Worm (Caenorhabditis elegans) whole organism, L2 larva: ENCODE data around the gene ZK354.8.

Source experiments
- C34F6.9 ChIP-seq: fragments of 150-350 bp; optimal IDR thresholded peaks from 2 replicates; lab custom pipeline; 2014; ENCODE audit warnings: missing biosample characterization, missing genetic modification characterization
- F13H6.1 ChIP-seq: sonication (generic microtip); optimal IDR thresholded peaks from 2 replicates; lab custom pipeline; 2016; ENCODE audit warnings: missing genetic modification characterization, missing compliant biosample characterization
- R02D3.7 ChIP-seq: fragments of 150-350 bp; optimal IDR thresholded peaks from 2 replicates; lab custom pipeline; 2014; ENCODE audit warnings: missing biosample characterization, missing genetic modification characterization
- alr-1 ChIP-seq: fragments of 150-350 bp; optimal IDR thresholded peaks from 2 replicates; lab custom pipeline; 2014; ENCODE audit warnings: missing biosample characterization, missing genetic modification characterization
- aly-2 ChIP-seq: fragments of 150-350 bp; optimal IDR thresholded peaks from 2 replicates; lab custom pipeline; 2014; ENCODE audit warnings: missing biosample characterization, missing genetic modification characterization
- ama-1 ChIP-seq: fragments of 150-350 bp; optimal IDR thresholded peaks from 2 replicates; lab custom pipeline; 2018; ENCODE audit warnings: inconsistent platforms
- blmp-1 ChIP-seq: sonication (generic microtip); optimal IDR thresholded peaks from 2 replicates; lab custom pipeline; 2017; ENCODE audit warnings: missing genetic modification characterization, mild to moderate bottlenecking, missing compliant biosample characterization, antibody characterized with exemption, moderate library complexity; ENCODE audit not compliant: insufficient read depth
- ceh-16 ChIP-seq: fragments of 150-350 bp; optimal IDR thresholded peaks from 2 replicates; lab custom pipeline; 2014; ENCODE audit warnings: missing biosample characterization, missing genetic modification characterization
- ceh-82 ChIP-seq: fragments of 150-350 bp; optimal IDR thresholded peaks from 2 replicates; lab custom pipeline; 2014; ENCODE audit warnings: missing biosample characterization, missing genetic modification characterization
- crh-2 ChIP-seq: sonication (generic microtip); optimal IDR thresholded peaks from 2 replicates; lab custom pipeline; 2017; ENCODE audit warnings: missing biosample characterization, missing genetic modification characterization
- dmd-4 ChIP-seq: sonication (generic microtip); optimal IDR thresholded peaks from 2 replicates; lab custom pipeline; 2017; ENCODE audit warnings: missing biosample characterization, missing genetic modification characterization
- elt-1 ChIP-seq: fragments of 150-350 bp; optimal IDR thresholded peaks from 2 replicates; lab custom pipeline; 2014; ENCODE audit warnings: missing biosample characterization, missing genetic modification characterization
- elt-3 ChIP-seq: sonication (generic microtip); optimal IDR thresholded peaks from 2 replicates; lab custom pipeline; 2017; ENCODE audit warnings: missing biosample characterization, missing genetic modification characterization
- fos-1 ChIP-seq: fragments of 150-350 bp; optimal IDR thresholded peaks from 2 replicates; lab custom pipeline; 2014; ENCODE audit warnings: missing biosample characterization, missing genetic modification characterization
- gmeb-1 ChIP-seq: fragments of 150-350 bp; optimal IDR thresholded peaks from 2 replicates; lab custom pipeline; 2014; ENCODE audit warnings: missing biosample characterization, missing genetic modification characterization
- lin-11 ChIP-seq: fragments of 150-350 bp; sonication (generic microtip); optimal IDR thresholded peaks from 2 replicates; lab custom pipeline; 2014; ENCODE audit warnings: missing biosample characterization, missing genetic modification characterization, inconsistent platforms, mixed read lengths
- lin-13 ChIP-seq: fragments of 150-350 bp; optimal IDR thresholded peaks from 2 replicates; lab custom pipeline; 2014; ENCODE audit warnings: missing biosample characterization, missing genetic modification reagents, missing genetic modification characterization
- lsy-2 ChIP-seq, 2 experiments: fragments of 150-350 bp in 1 of 2; sonication (generic microtip) in 1 of 2; optimal IDR thresholded peaks; 2 replicates each; lab custom pipeline; 2014 to 2017; ENCODE audit warnings: missing biosample characterization in 2 of 2, missing genetic modification characterization in 2 of 2
- mab-5 ChIP-seq: fragments of 150-350 bp; optimal IDR thresholded peaks from 2 replicates; lab custom pipeline; 2014; ENCODE audit warnings: missing biosample characterization, missing genetic modification characterization
- mbf-1 ChIP-seq: sonication (generic microtip); optimal IDR thresholded peaks from 2 replicates; lab custom pipeline; 2017; ENCODE audit warnings: missing biosample characterization, missing genetic modification characterization
- mdl-1 ChIP-seq, 2 experiments: fragments of 150-350 bp in 1 of 2; sonication (generic microtip) in 1 of 2; optimal IDR thresholded peaks; 2 replicates each; lab custom pipeline; 2017; ENCODE audit warnings: missing biosample characterization in 2 of 2, missing genetic modification characterization in 2 of 2
- nhr-10 ChIP-seq: sonication (generic microtip); optimal IDR thresholded peaks from 2 replicates; lab custom pipeline; 2017; ENCODE audit warnings: missing biosample characterization, missing genetic modification characterization
- nhr-129 ChIP-seq: fragments of 150-350 bp; optimal IDR thresholded peaks from 2 replicates; lab custom pipeline; 2014; ENCODE audit warnings: missing biosample characterization, missing genetic modification characterization
- nhr-21 ChIP-seq: fragments of 150-350 bp; optimal IDR thresholded peaks from 2 replicates; lab custom pipeline; 2014; ENCODE audit warnings: missing biosample characterization, missing genetic modification characterization
- nhr-23 ChIP-seq: fragments of 150-350 bp; optimal IDR thresholded peaks from 2 replicates; lab custom pipeline; 2014; ENCODE audit warnings: missing biosample characterization, missing genetic modification reagents, missing genetic modification characterization
- nhr-237 ChIP-seq: fragments of 150-350 bp; optimal IDR thresholded peaks from 2 replicates; lab custom pipeline; 2014; ENCODE audit warnings: missing biosample characterization, missing genetic modification characterization
- nhr-25 ChIP-seq: fragments of 150-350 bp; sonication (generic microtip); optimal IDR thresholded peaks from 3 replicates; lab custom pipeline; 2014; ENCODE audit warnings: missing biosample characterization, missing genetic modification characterization
- nhr-6 ChIP-seq: fragments of 150-350 bp; optimal IDR thresholded peaks from 2 replicates; lab custom pipeline; 2014; ENCODE audit warnings: missing biosample characterization, missing genetic modification characterization
- skn-1 ChIP-seq: sonication (generic microtip); optimal IDR thresholded peaks from 2 replicates; lab custom pipeline; 2017; ENCODE audit warnings: missing biosample characterization, missing genetic modification characterization
- sma-3 ChIP-seq: sonication (generic microtip); optimal IDR thresholded peaks from 2 replicates; lab custom pipeline; 2016; ENCODE audit warnings: missing genetic modification reagents, missing genetic modification characterization, missing compliant biosample characterization
- sma-9 ChIP-seq, 2 experiments: fragments of 150-350 bp in 1 of 2; sonication (generic microtip) in 1 of 2; optimal IDR thresholded peaks; 2 replicates each; lab custom pipeline; 2014 to 2016; ENCODE audit warnings: missing genetic modification characterization in 2 of 2, mild to moderate bottlenecking in 1 of 2, missing biosample characterization in 1 of 2, missing compliant biosample characterization in 1 of 2, missing genetic modification reagents in 1 of 2, moderate library complexity in 1 of 2
- snpc-4 ChIP-seq: fragments of 150-350 bp; optimal IDR thresholded peaks from 2 replicates; lab custom pipeline; 2014; ENCODE audit warnings: missing biosample characterization, missing genetic modification characterization
- unc-39 ChIP-seq: fragments of 150-350 bp; optimal IDR thresholded peaks from 2 replicates; lab custom pipeline; 2014; ENCODE audit warnings: missing biosample characterization, missing genetic modification characterization
- unc-55 ChIP-seq: fragments of 150-350 bp; sonication (generic microtip); optimal IDR thresholded peaks from 3 replicates; lab custom pipeline; 2014; ENCODE audit warnings: missing biosample characterization, missing genetic modification reagents, missing genetic modification characterization
- unc-62 ChIP-seq: fragments of 150-350 bp; optimal IDR thresholded peaks from 2 replicates; lab custom pipeline; 2014; ENCODE audit warnings: missing biosample characterization, missing genetic modification reagents, missing genetic modification characterization
- zag-1 ChIP-seq: fragments of 150-350 bp; optimal IDR thresholded peaks from 2 replicates; lab custom pipeline; 2014; ENCODE audit warnings: missing biosample characterization, missing genetic modification characterization
- ztf-1 ChIP-seq: fragments of 200-800 bp; sonication (Bioruptor generic); conservative IDR thresholded peaks from 2 replicates; pipeline ENCODE4 v1.3.6; 2022; ENCODE audit warnings: missing genetic modification characterization, missing compliant biosample characterization

ZK354.8 gene

DNA sequence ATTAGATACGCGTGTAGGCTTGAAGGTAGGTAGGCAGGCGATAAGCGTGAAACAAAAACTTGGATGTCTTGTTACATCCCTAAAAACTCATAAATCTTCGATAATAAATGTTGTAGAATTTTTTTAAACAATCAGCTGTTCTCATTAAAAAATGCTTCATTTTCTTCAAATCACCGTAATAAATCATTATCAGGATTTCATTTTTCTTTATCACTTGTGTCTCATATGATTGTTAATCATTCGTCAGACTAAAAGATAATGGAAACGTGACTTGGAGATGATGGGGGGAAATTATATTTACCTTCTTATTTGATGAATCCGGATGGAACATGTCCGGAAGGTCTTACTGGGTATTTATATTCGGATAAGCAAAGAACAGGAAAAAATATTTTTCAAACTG lies 27.5 kb upstream of the ZK354.8 start:
- TF ChIP-seq nhr-25 (tag; lab: Kevin White, UChicago), result peak; percentile 1
- TF ChIP-seq sma-3 (GFP tag; lab: Kevin White, UChicago), result peak; percentile 4
- TF ChIP-seq blmp-1 (tag; lab: Kevin White, UChicago), result peak; percentile 59
- TF ChIP-seq elt-3 (tag; lab: Kevin White, UChicago), result no peak
- peak; percentile 33 for TF ChIP-seq nhr-21 (tag; lab: Kevin White, UChicago)

DNA sequence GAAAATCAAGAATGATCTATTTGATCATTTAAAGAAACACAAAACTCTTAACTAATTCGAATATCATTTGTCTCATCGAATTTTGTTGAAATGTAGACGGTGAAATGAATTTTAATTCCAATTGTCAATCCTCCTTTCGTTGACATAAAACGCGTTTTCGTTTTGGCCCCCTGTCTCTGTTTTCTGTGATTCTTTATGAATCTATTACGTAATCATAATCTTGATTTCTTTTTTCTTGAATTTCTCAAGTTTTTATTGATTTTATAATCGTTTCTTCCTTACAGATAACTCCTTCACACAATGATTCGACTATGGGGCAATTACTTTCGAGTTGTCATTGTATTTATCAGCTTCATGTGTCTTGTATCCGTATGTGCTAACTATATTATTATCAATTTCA lies 26.2 kb upstream of the ZK354.8 start, which contains the start of gene Y4C6B.3:
Gene Y4C6B.3 (plus strand): TSS at position 301 of the 400 bp plus-strand sequence.
- no peak for TF ChIP-seq nhr-25 (tag; lab: Kevin White, UChicago)
- TF ChIP-seq lsy-2 (tag; optimal IDR thresholded peaks at IDR 0.05; lab: Kevin White, UChicago), result no peak
- TF ChIP-seq, all 48 proteins: peak for 0

DNA sequence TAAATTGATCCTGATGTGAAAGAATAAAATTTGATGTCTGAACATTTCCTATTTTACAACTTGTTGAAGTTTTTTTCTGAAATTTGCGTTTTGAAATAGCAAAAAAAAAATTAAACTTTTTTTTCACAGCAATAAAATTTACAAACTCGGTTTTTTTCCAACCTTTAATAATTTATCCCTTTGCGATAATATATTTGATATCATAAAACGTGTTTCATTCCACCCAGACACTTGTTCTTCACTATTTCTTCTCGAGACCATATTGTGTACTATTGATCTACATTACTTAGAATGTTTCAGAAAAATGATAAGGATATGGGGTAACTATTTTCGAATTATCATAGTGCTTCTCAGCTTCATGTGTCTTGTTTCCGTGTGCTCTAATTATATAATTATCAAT lies 20.2 kb upstream of the ZK354.8 start, which contains the start of gene Y4C6B.4:
Gene Y4C6B.4 (plus strand): TSS at position 301 of the 400 bp plus-strand sequence.
- TF ChIP-seq skn-1 (tag; lab: Kevin White, UChicago), result no peak
- TF ChIP-seq unc-62 (GFP tag; lab: Kevin White, UChicago), result no peak
- TF ChIP-seq alr-1 (tag; lab: Kevin White, UChicago), result no peak
- no peak for TF ChIP-seq nhr-129 (tag; lab: Kevin White, UChicago)
- TF ChIP-seq gmeb-1 (tag; lab: Kevin White, UChicago), result no peak
- TF ChIP-seq ceh-16 (tag; lab: Kevin White, UChicago), result no peak
- TF ChIP-seq zag-1 (tag; lab: Kevin White, UChicago), result no peak
- TF ChIP-seq mbf-1 (tag; lab: Kevin White, UChicago), result no peak
- TF ChIP-seq F13H6.1 (tag; lab: Kevin White, UChicago), result no peak
- TF ChIP-seq ztf-1 (GFP tag; lab: Robert Waterston, UW), result no peak
- no peak for TF ChIP-seq nhr-25 (tag; lab: Kevin White, UChicago)
- no peak for TF ChIP-seq nhr-6 (tag; lab: Kevin White, UChicago)
- no peak for TF ChIP-seq elt-1 (tag; lab: Kevin White, UChicago)
- TF ChIP-seq aly-2 (tag; lab: Kevin White, UChicago), result no peak
- TF ChIP-seq unc-39 (tag; lab: Kevin White, UChicago), result no peak

DNA sequence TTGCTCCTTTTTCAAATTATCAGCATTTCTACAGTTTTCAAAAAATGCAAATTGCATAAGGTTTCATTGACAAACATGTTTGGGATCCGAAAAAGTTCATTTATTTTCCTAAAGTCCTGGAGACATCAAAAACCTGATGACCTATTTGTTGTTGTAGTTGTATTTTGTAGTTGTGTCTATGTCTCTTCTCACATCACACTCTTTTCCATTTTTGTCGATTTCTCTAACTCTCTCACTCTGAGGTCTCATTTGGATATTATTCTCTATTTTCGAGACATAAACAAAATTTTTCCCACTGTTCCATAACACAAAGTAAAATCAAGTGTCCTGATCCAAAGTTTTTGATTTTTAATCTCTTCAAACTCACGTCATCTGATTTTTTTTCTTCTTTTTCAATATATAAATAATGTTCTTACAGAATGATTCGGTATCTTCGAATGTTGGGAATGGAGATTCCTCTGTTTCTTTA lies 12.9 kb upstream of the ZK354.8 start, which contains the start of gene slc-46A:
Gene slc-46A (plus strand): TSS at position 419 of the 469 bp plus-strand sequence.
- peak; percentile 48 for TF ChIP-seq C34F6.9 (tag; lab: Kevin White, UChicago)
- TF ChIP-seq sma-9 (GFP tag; optimal IDR thresholded peaks at IDR 0.05; lab: Kevin White, UChicago), result peak; percentile 12
- no peak for TF ChIP-seq sma-9 (tag; optimal IDR thresholded peaks at IDR 0.05; lab: Kevin White, UChicago)
- TF ChIP-seq unc-55 (GFP tag; lab: Kevin White, UChicago), result peak; percentile 26
- TF ChIP-seq lin-13 (GFP tag; lab: Kevin White, UChicago), result no peak
- no peak for TF ChIP-seq nhr-21 (tag; lab: Kevin White, UChicago)
- TF ChIP-seq snpc-4 (tag; lab: Kevin White, UChicago), result peak; percentile 20
- no peak for TF ChIP-seq nhr-129 (tag; lab: Kevin White, UChicago)
- TF ChIP-seq, all 48 proteins: peak for 4

DNA sequence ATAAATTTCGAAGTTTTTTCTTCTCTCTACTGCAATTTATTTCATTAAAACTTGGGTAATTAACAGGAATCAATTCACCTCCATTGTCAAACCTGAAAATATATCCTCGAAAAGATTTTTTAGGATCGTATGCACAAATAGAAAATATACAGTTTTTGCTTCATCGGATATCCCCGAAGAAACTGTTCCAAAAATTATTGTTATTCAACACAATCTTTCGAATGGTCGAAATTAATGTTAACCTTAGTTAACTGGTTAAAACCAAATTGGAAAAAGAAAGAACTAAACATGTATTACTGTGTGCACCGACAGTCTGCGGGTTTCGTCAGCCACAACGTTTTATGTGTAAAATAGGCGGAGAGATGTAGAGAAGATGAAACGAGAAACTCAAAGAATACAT lies 11.2 kb upstream of the ZK354.8 start:
- TF ChIP-seq lin-13 (GFP tag; lab: Kevin White, UChicago) (no peak), nhr-21 (tag; lab: Kevin White, UChicago) (peak; percentile 16), mdl-1 (tag; optimal IDR thresholded peaks at IDR 0.05; lab: Kevin White, UChicago) (no peak), F13H6.1 (tag; lab: Kevin White, UChicago) (peak; percentile 5), nhr-237 (tag; lab: Kevin White, UChicago) (no peak), zag-1 (tag; lab: Kevin White, UChicago) (no peak), nhr-23 (tag; lab: Kevin White, UChicago) (no peak), sma-9 (GFP tag; optimal IDR thresholded peaks at IDR 0.05; lab: Kevin White, UChicago) (peak; percentile 27), sma-9 (tag; optimal IDR thresholded peaks at IDR 0.05; lab: Kevin White, UChicago) (no peak), ama-1 (lab: Kevin White, UChicago) (peak; percentile 87), unc-62 (GFP tag; lab: Kevin White, UChicago) (no peak), elt-3 (tag; lab: Kevin White, UChicago) (no peak), dmd-4 (tag; lab: Kevin White, UChicago) (no peak), snpc-4 (tag; lab: Kevin White, UChicago) (peak; percentile 95), ceh-82 (tag; lab: Kevin White, UChicago) (no peak), ceh-16 (tag; lab: Kevin White, UChicago) (no peak), nhr-6 (tag; lab: Kevin White, UChicago) (peak; percentile 27), R02D3.7 (tag; lab: Kevin White, UChicago) (no peak), sma-3 (GFP tag; lab: Kevin White, UChicago) (peak; percentile 63), crh-2 (peak; percentile 25), aly-2 (tag; lab: Kevin White, UChicago) (no peak), lin-11 (tag; lab: Kevin White, UChicago) (no peak), fos-1 (peak; percentile 2), nhr-10 (no peak), gmeb-1 (tag; lab: Kevin White, UChicago) (peak; percentile 58), mab-5 (tag; lab: Kevin White, UChicago) (no peak), lsy-2 (tag; optimal IDR thresholded peaks at IDR 0.05; lab: Kevin White, UChicago) (no peak), ztf-1 (GFP tag; lab: Robert Waterston, UW) (no peak)
